Worm (Caenorhabditis elegans) whole organism, midembryonic: ENCODE measurements around the gene F15H10.7.

Experiments used
- flt-1 ChIP-seq: fragments of 200-800 bp; sonication (Bioruptor generic); IDR thresholded peaks from 2 replicates; pipeline ENCODE4 v1.3.6; 2022; ENCODE audit warnings: missing genetic modification characterization, missing compliant biosample characterization
- klf-2 ChIP-seq: fragments of 200-800 bp; sonication (Bioruptor generic); conservative IDR thresholded peaks from 2 replicates; pipeline ENCODE4 v1.3.6; 2022; ENCODE audit warnings: missing genetic modification reagents, missing genetic modification characterization, missing compliant biosample characterization
- ztf-23 ChIP-seq: fragments of 200-800 bp; sonication (Bioruptor generic); IDR thresholded peaks from 2 replicates; pipeline ENCODE4 v1.3.6; 2022; ENCODE audit warnings: missing genetic modification reagents, missing genetic modification characterization, missing compliant biosample characterization

DNA sequence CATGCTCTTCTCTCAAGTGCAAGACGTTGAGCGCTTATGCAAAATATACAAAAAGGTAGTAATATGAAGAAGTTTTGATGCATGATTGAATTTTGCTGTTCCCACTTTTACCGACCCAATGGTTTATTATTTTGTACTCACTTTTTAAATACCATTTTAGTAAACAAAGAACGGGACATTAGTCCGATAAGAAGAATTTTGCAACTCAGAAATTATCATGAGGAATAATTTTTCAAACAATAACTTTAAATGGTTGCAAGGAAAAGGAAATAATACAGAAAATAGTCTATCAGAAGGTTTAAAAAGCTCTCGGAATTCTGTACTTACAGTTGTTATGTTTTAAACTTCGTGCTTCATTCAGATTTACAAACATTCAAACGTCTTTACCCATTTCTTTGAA is 8.4 kb upstream of the F15H10.7 start, which contains the start of gene F15H10.9:
- TF ChIP-seq flt-1 (no peak), ztf-23 (no peak), klf-2 (no peak)
